Comparison of ENCODE assay signal across 5 worm cellular contexts in the genomic region with DNA sequence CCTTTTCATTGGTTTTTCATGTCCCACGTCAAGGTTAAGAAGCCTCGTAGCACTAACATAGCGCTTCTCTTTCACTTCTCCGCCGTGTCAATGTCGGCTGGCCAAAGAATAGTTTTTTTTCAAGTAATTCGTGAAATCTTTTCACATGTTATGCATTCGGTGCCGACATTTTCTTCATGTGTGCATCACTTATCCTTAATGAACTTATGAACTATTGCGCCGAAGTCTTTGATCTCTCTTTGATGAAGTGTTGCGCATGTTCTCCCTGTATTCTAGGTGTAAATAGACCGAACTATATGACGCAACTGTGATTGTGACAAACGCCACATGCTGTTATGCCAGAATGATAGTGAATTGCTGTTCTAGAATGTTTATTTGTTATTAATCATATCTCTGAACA.
A peak's percentile ranks its signal among the peaks of the same experiment; 100 is the strongest.
TF ChIP-seq lines count a peak whose summit lies in the region.

No protein-coding gene starts in this region.

TF ChIP-seq in whole organism, L1 larva, 84 proteins besides CTCF, POLR2A, EP300 and RAD21:
- peak; percentile 17 for TF ChIP-seq blmp-1 (tag; optimal IDR thresholded peaks at IDR 0.05; lab: Kevin White, UChicago)
- peak; percentile 3 for TF ChIP-seq nhr-85 (tag; lab: Kevin White, UChicago)
- TF ChIP-seq egl-27 (tag; optimal IDR thresholded peaks at IDR 0.05; lab: Kevin White, UChicago), result no peak

TF ChIP-seq in whole organism, L2 larva, 48 proteins besides CTCF, POLR2A, EP300 and RAD21:
- TF ChIP-seq nhr-129 (tag; optimal IDR thresholded peaks at IDR 0.05; lab: Kevin White, UChicago) (peak; percentile 51), nhr-21 (tag; optimal IDR thresholded peaks at IDR 0.05; lab: Kevin White, UChicago) (peak; percentile 46), nhr-25 (tag; optimal IDR thresholded peaks at IDR 0.05; lab: Kevin White, UChicago) (peak; percentile 54), lin-11 (tag; optimal IDR thresholded peaks at IDR 0.05; lab: Kevin White, UChicago) (no peak)

TF ChIP-seq in whole organism, L3 larva, 47 proteins besides CTCF, POLR2A, EP300 and RAD21:
- TF ChIP-seq nhr-25 (tag; optimal IDR thresholded peaks at IDR 0.05; lab: Kevin White, UChicago) (peak; percentile 51), nhr-43 (tag; optimal IDR thresholded peaks at IDR 0.05; lab: Kevin White, UChicago; ENCODE audit: poor library complexity, severe bottlenecking) (peak; percentile 13), ama-1 (optimal IDR thresholded peaks at IDR 0.05; lab: Kevin White, UChicago) (no peak)

TF ChIP-seq in whole organism, L4 larva, 104 proteins besides CTCF, POLR2A, EP300 and RAD21:
- TF ChIP-seq nhr-6 (tag; optimal IDR thresholded peaks at IDR 0.05; lab: Kevin White, UChicago) (no peak), nhr-28 (tag; optimal IDR thresholded peaks at IDR 0.05; lab: Kevin White, UChicago) (no peak), nhr-48 (tag; optimal IDR thresholded peaks at IDR 0.05; lab: Kevin White, UChicago) (peak; percentile 12), hlh-30 (tag; optimal IDR thresholded peaks at IDR 0.05; lab: Kevin White, UChicago; ENCODE audit: insufficient read depth) (peak; percentile 30), mxl-3 (GFP tag; optimal IDR thresholded peaks at IDR 0.05; lab: Kevin White, UChicago) (no peak), dmd-8 (GFP tag; IDR thresholded peaks at IDR 0.05; lab: Robert Waterston, UW) (no peak), D1046.2 (GFP tag; IDR thresholded peaks at IDR 0.05; lab: Robert Waterston, UW) (no peak), lin-15B (tag; optimal IDR thresholded peaks at IDR 0.05; lab: Kevin White, UChicago) (no peak), dmd-6 (GFP tag; IDR thresholded peaks at IDR 0.05; lab: Robert Waterston, UW) (no peak), spr-1 (tag; optimal IDR thresholded peaks at IDR 0.05; lab: Kevin White, UChicago) (no peak), lir-3 (tag; optimal IDR thresholded peaks at IDR 0.05; lab: Kevin White, UChicago) (no peak), unc-130 (GFP tag; optimal IDR thresholded peaks at IDR 0.05; lab: Kevin White, UChicago) (no peak), unc-62 (GFP tag; optimal IDR thresholded peaks at IDR 0.05 in 1 of 2; lab: Kevin White, UChicago) (no peak), unc-62 (tag; optimal IDR thresholded peaks at IDR 0.05; lab: Kevin White, UChicago) (no peak), daf-8 (GFP tag; IDR thresholded peaks at IDR 0.05; lab: Robert Waterston, UW) (no peak), zip-2 (tag; optimal IDR thresholded peaks at IDR 0.05; lab: Kevin White, UChicago) (no peak)

TF ChIP-seq in whole organism, mixed stage, embryonic, 35 proteins besides CTCF, POLR2A, EP300 and RAD21:
- TF ChIP-seq zip-8 (tag; optimal IDR thresholded peaks at IDR 0.05; lab: Kevin White, UChicago), result peak; percentile 26
- no peak for TF ChIP-seq nhr-12 (tag; optimal IDR thresholded peaks at IDR 0.05; lab: Kevin White, UChicago)
- no peak for TF ChIP-seq snpc-4 (tag; optimal IDR thresholded peaks at IDR 0.05; lab: Kevin White, UChicago)
- TF ChIP-seq nhr-2 (tag; optimal IDR thresholded peaks at IDR 0.05; lab: Kevin White, UChicago), result peak; percentile 28
- no peak for TF ChIP-seq ceh-39 (tag; optimal IDR thresholded peaks at IDR 0.05; lab: Kevin White, UChicago)
- no peak for TF ChIP-seq lin-13 (tag; optimal IDR thresholded peaks at IDR 0.05; lab: Kevin White, UChicago)
- no peak for TF ChIP-seq drap-1 (GFP tag; optimal IDR thresholded peaks at IDR 0.05; lab: Kevin White, UChicago)
- no peak for TF ChIP-seq M03D4.4 (tag; optimal IDR thresholded peaks at IDR 0.05; lab: Kevin White, UChicago)
- TF ChIP-seq sem-2 (GFP tag; optimal IDR thresholded peaks at IDR 0.05; lab: Kevin White, UChicago), result no peak
- TF ChIP-seq nhr-237 (tag; optimal IDR thresholded peaks at IDR 0.05; lab: Kevin White, UChicago), result no peak
- no peak for TF ChIP-seq unc-120 (tag; optimal IDR thresholded peaks at IDR 0.05; lab: Kevin White, UChicago; ENCODE audit: poor library complexity, severe bottlenecking)
